Worm (Caenorhabditis elegans) whole organism, mixed stage, embryonic: Measurements from ENCODE around the gene acaa-2.
A peak's percentile ranks its signal among the peaks of the same experiment; 100 is the strongest.

ENCODE experiments used
- M03D4.4 ChIP-seq: sonication (generic microtip); optimal IDR thresholded peaks from 2 replicates; lab custom pipeline; 2017; ENCODE audit warnings: mild to moderate bottlenecking, missing genetic modification characterization, missing compliant biosample characterization
- bed-3 ChIP-seq: fragments of 200-800 bp; sonication (Bioruptor generic); optimal IDR thresholded peaks from 3 replicates; lab custom pipeline; 2018; ENCODE audit warnings: mild to moderate bottlenecking, missing genetic modification characterization, moderate library complexity, missing compliant biosample characterization
- blmp-1 ChIP-seq: fragments of 150-350 bp; optimal IDR thresholded peaks from 2 replicates; lab custom pipeline; 2014; ENCODE audit warnings: missing biosample characterization, missing genetic modification characterization
- ceh-39 ChIP-seq: fragments of 150-350 bp; optimal IDR thresholded peaks from 2 replicates; lab custom pipeline; 2014; ENCODE audit warnings: missing biosample characterization, missing genetic modification characterization
- ceh-43 ChIP-seq: fragments of 200-800 bp; sonication (Bioruptor generic); optimal IDR thresholded peaks from 2 replicates; lab custom pipeline; 2018; ENCODE audit warnings: mild to moderate bottlenecking, missing genetic modification characterization, moderate library complexity, missing compliant biosample characterization
- ces-1 ChIP-seq: fragments of 150-350 bp; optimal IDR thresholded peaks from 2 replicates; lab custom pipeline; 2014; ENCODE audit warnings: missing biosample characterization, missing genetic modification reagents, missing genetic modification characterization
- drap-1 ChIP-seq: fragments of 200-800 bp; sonication (Bioruptor generic); optimal IDR thresholded peaks from 3 replicates; lab custom pipeline; 2018; ENCODE audit warnings: mild to moderate bottlenecking, missing genetic modification characterization, missing compliant biosample characterization
- elt-3 ChIP-seq: fragments of 150-350 bp; optimal IDR thresholded peaks from 2 replicates; lab custom pipeline; 2014; ENCODE audit warnings: missing biosample characterization, missing genetic modification characterization
- ham-2 ChIP-seq: fragments of 200-800 bp; sonication (Bioruptor generic); optimal IDR thresholded peaks from 2 replicates; lab custom pipeline; 2018; ENCODE audit warnings: mild to moderate bottlenecking, missing genetic modification characterization, missing compliant biosample characterization
- hlh-1 ChIP-seq: fragments of 150-350 bp; optimal IDR thresholded peaks from 2 replicates; lab custom pipeline; 2014; ENCODE audit warnings: missing biosample characterization, missing genetic modification reagents, missing genetic modification characterization
- lin-13 ChIP-seq: fragments of 150-350 bp; optimal IDR thresholded peaks from 2 replicates; lab custom pipeline; 2014; ENCODE audit warnings: missing biosample characterization, missing genetic modification characterization
- lsy-2 ChIP-seq: fragments of 150-350 bp; optimal IDR thresholded peaks from 2 replicates; lab custom pipeline; 2014; ENCODE audit warnings: missing biosample characterization, missing genetic modification characterization
- mab-5 ChIP-seq: fragments of 150-350 bp; optimal IDR thresholded peaks from 2 replicates; lab custom pipeline; 2014; ENCODE audit warnings: missing biosample characterization, missing genetic modification characterization
- mep-1 ChIP-seq: fragments of 150-350 bp; optimal IDR thresholded peaks from 2 replicates; lab custom pipeline; 2017; ENCODE audit warnings: missing biosample characterization, missing genetic modification reagents, missing genetic modification characterization, inconsistent platforms
- mls-2 ChIP-seq: sonication (generic microtip); optimal IDR thresholded peaks from 2 replicates; lab custom pipeline; 2016; ENCODE audit warnings: mild to moderate bottlenecking, missing genetic modification characterization, moderate library complexity, missing compliant biosample characterization
- nhr-12 ChIP-seq: fragments of 150-350 bp; optimal IDR thresholded peaks from 2 replicates; lab custom pipeline; 2014; ENCODE audit warnings: missing biosample characterization, missing genetic modification characterization
- nhr-2 ChIP-seq: fragments of 150-350 bp; optimal IDR thresholded peaks from 2 replicates; lab custom pipeline; 2014; ENCODE audit warnings: missing biosample characterization, missing genetic modification characterization
- nhr-237 ChIP-seq: fragments of 150-350 bp; optimal IDR thresholded peaks from 2 replicates; lab custom pipeline; 2014; ENCODE audit warnings: missing biosample characterization, missing genetic modification characterization
- pha-4 ChIP-seq: fragments of 150-350 bp; optimal IDR thresholded peaks from 2 replicates; lab custom pipeline; 2018; ENCODE audit warnings: missing biosample characterization, missing genetic modification reagents, missing genetic modification characterization
- sem-2 ChIP-seq: fragments of 200-800 bp; sonication (Bioruptor generic); optimal IDR thresholded peaks from 2 replicates; lab custom pipeline; 2018; ENCODE audit warnings: mild to moderate bottlenecking, missing genetic modification characterization, missing compliant biosample characterization
- sptf-1 ChIP-seq: sonication (generic microtip); optimal IDR thresholded peaks from 2 replicates; lab custom pipeline; 2017; ENCODE audit warnings: mild to moderate bottlenecking, missing genetic modification characterization, moderate library complexity, missing compliant biosample characterization
- unc-120 ChIP-seq: sonication (generic microtip); optimal IDR thresholded peaks from 2 replicates; lab custom pipeline; 2017; ENCODE audit warnings: missing genetic modification characterization, missing compliant biosample characterization; ENCODE audit not compliant: poor library complexity, severe bottlenecking
- unc-39 ChIP-seq: fragments of 150-350 bp; optimal IDR thresholded peaks from 2 replicates; lab custom pipeline; 2014; ENCODE audit warnings: missing biosample characterization, missing genetic modification characterization
- zip-8 ChIP-seq: fragments of 150-350 bp; optimal IDR thresholded peaks from 2 replicates; lab custom pipeline; 2014; ENCODE audit warnings: missing biosample characterization, missing genetic modification characterization
- ztf-11 ChIP-seq: fragments of 150-350 bp; optimal IDR thresholded peaks from 2 replicates; lab custom pipeline; 2014; ENCODE audit warnings: missing biosample characterization, missing genetic modification characterization

Gene acaa-2

DNA sequence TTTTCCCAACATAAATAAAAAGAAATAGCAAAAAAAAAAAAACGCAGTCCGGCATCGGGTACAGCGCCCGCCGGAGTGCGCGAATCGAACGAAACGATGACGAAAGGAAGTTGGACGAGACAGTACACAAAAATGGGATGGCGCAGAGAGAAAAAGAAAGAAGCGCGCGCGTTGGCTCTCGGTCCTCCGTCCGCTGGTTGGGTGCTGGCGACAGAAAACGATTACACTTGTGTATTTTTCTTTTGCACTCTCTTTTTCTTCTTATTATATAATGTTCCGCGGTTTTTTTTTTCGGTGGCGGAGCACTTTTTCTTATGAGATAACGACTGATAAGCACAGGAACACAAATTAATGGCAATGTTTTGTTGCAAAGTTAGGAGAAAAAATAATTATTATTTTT, 32.5 kb downstream of the acaa-2 start:
- TF ChIP-seq zip-8 (tag; lab: Kevin White, UChicago), result no peak
- TF ChIP-seq ham-2 (GFP tag; lab: Kevin White, UChicago), result no peak

DNA sequence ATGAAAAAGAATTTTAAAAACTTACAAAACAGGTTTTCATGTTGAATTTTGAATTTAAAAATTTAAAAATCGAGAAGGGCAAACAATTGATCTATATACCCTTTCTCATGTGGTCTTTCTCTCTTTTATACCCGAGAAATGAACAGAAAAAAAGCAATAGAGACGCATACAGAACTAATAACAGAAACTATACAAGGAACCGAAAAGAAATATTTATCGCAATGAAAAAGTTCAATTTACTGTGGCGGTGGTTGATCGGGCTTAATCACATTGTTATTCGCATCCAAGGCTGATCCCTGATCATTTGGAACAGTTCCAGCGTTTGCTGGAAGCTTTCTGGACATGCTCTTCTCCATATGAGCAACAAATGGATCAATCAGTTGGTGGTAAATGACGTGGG, 33.5 kb downstream of the acaa-2 start, which contains the start of gene T03F6.10:
Gene T03F6.10 (minus strand): TSS at position 101 of the 400 bp plus-strand sequence.
- no peak for TF ChIP-seq nhr-237 (tag; lab: Kevin White, UChicago)
- TF ChIP-seq mls-2 (tag; lab: Kevin White, UChicago), result no peak
- TF ChIP-seq sem-2 (GFP tag; lab: Kevin White, UChicago), result no peak

DNA sequence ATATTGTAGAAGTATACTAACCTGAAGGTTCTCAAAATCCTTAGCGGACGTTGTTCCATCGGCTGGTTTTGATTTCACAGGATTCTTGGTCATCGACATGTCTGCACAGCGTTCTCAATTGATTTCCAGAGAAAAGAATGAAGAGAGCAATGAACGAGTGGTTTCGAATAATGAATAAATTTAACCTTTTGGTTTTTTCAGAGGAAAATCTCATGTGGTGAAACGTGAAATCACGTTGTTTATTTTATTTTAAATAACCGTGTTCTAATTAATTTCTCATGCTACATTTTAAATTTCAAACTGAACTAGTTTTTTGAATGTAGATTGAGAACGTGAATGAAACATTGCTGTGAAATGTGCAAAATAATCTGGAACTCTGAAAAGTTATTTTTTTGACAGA, 35.5 kb downstream of the acaa-2 start, which contains the start of gene T03F6.6:
Gene T03F6.6 (minus strand): TSS at position 101 of the 400 bp plus-strand sequence.
- TF ChIP-seq sptf-1 (tag; lab: Kevin White, UChicago) (no peak), unc-120 (tag; lab: Kevin White, UChicago) (no peak), hlh-1 (tag; lab: Kevin White, UChicago) (no peak), ztf-11 (tag; lab: Kevin White, UChicago) (no peak), nhr-12 (tag; lab: Kevin White, UChicago) (no peak), M03D4.4 (tag; lab: Kevin White, UChicago) (no peak), mab-5 (no peak), mep-1 (tag; lab: Kevin White, UChicago) (no peak), ham-2 (GFP tag; lab: Kevin White, UChicago) (no peak), ces-1 (no peak), pha-4 (no peak)
- TF ChIP-seq, all 35 proteins: peak for 0

DNA sequence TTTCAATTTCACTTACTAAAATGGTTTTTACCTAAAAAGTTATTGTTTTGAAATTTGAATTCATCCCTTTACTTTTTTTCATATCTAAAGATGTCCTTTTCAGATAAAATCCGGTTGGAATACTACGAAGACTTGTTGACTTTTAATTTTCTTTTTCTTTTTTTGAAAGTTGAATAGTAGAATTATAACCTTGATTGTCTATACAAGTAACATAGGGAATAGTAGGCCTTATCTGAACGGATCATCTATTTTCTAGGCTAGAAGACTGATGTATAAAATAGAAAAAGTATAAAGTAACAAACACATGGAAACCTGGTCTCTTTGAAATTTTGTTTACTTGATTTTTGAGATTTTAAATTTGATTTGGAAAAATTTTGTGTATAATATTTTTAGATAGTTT, 36.1 kb downstream of the acaa-2 start:
- TF ChIP-seq ceh-39 (tag; lab: Kevin White, UChicago) (no peak), lin-13 (tag; lab: Kevin White, UChicago) (no peak), pha-4 (no peak), mep-1 (tag; lab: Kevin White, UChicago) (no peak), elt-3 (tag; lab: Kevin White, UChicago) (no peak), unc-39 (tag; lab: Kevin White, UChicago) (no peak), zip-8 (tag; lab: Kevin White, UChicago) (no peak)
- TF ChIP-seq, all 35 proteins: peak for 0

DNA sequence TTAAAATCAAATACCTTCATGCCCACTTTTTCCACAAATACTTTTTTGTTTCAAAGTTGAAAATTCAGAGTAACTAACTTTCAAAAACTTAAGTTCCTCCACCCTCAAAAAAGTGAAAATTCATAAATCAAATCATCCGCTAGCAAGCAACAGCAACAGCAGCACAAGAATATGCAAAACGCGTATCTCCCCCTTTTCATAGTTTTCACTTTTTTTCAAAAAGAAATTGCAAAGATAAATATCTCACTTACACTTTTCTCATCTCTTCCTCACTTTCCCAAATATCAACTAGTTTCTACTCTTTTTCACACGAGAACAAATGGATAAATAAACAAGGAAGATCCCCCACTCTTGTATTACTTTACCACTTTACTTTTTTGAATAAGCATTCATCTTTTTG, 36.9 kb downstream of the acaa-2 start:
- TF ChIP-seq ces-1 (peak; percentile 25), unc-120 (tag; lab: Kevin White, UChicago) (no peak), bed-3 (GFP tag; lab: Kevin White, UChicago) (no peak), blmp-1 (tag; lab: Kevin White, UChicago) (peak; percentile 78)

DNA sequence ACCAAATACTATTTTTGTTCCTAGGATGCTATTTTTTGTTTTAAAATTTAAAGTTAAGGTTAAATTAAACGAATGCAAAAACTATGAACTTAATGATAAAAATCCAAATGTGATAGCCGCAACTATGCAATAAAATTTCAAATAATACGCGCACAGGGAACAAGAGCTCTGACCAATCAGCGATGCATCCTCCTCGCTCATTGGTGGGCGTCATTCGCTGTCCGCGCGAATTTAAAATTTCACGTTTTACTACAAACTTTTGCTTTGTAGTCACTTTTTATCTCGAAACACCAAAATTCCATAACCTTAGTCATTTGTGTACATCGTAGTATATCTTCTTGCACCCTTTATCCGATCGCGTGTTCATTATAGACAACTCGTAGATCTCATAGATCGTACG, 38.4 kb downstream of the acaa-2 start:
- TF ChIP-seq ces-1 (no peak), hlh-1 (tag; lab: Kevin White, UChicago) (no peak)

DNA sequence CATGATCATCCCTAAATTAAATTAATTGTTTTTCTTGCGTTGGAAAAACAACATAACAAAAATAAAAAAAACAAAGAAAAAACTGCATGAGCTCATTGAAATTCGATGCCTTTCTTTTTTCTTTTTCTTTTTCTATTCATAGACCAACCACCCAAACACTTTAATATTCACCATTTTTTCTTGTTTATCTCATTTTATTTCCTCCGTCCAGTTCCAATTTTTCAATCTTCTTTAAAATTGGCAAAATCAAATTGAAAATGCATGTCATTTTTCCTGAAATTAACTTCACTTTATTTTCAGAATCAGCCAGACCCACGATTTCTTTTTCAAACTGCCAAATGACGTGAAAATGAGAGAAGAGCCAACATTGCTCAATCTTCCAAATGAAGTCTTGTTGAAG, 41.1 kb downstream of the acaa-2 start, which contains the start of gene T03F6.4:
Gene T03F6.4 (plus strand): TSS at position 301 of the 400 bp plus-strand sequence.
- TF ChIP-seq zip-8 (tag; lab: Kevin White, UChicago), result no peak
- TF ChIP-seq unc-39 (tag; lab: Kevin White, UChicago), result no peak
- TF ChIP-seq lsy-2 (tag; lab: Kevin White, UChicago), result no peak
- no peak for TF ChIP-seq bed-3 (GFP tag; lab: Kevin White, UChicago)
- TF ChIP-seq drap-1 (GFP tag; lab: Kevin White, UChicago), result no peak
- TF ChIP-seq elt-3 (tag; lab: Kevin White, UChicago), result no peak
- no peak for TF ChIP-seq M03D4.4 (tag; lab: Kevin White, UChicago)
- TF ChIP-seq sptf-1 (tag; lab: Kevin White, UChicago), result no peak

DNA sequence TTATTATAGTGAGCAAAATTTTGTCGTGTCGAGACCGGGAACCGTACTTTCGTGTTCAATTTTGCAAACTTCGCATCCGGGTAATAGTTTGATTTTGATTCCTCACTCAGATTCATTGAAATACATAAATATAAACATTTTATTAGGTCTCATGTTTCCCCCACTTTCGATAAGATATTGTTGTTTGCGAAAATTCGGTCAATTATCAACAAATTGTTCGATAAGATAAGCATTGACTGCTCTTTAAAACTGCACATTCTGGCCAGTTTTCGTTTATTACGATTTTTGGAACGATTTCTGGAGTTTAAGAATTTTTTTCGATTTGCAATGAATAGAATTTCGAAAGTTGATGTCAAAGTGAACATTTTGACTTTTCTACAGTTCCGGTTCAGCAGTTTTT, 43.9 kb downstream of the acaa-2 start:
- TF ChIP-seq nhr-2 (tag; lab: Kevin White, UChicago), result no peak
- TF ChIP-seq ceh-43 (GFP tag; lab: Kevin White, UChicago), result no peak
- no peak for TF ChIP-seq bed-3 (GFP tag; lab: Kevin White, UChicago)
- no peak for TF ChIP-seq nhr-12 (tag; lab: Kevin White, UChicago)
- TF ChIP-seq lsy-2 (tag; lab: Kevin White, UChicago), result no peak
